Worm (Caenorhabditis elegans): ENCODE data around the gene ZC204.12.
"Not testable (repeated sequence)": the region's sequence is repeated elsewhere in the genome, so short reads cannot be mapped to it uniquely, and the experiment has no call there.

The ZC204.12 gene

ce11 chrII:1679081-1679480, 22.0 kb upstream of the ZC204.12 start, which contains the start of gene irld-36:
Gene irld-36 (plus strand): TSS chrII:1679381.
- TF ChIP-seq ztf-23 (GFP tag; IDR thresholded peaks at IDR 0.05) (no peak), klf-2 (GFP tag; conservative IDR thresholded peaks at IDR 0.05) (no peak), ref-1 (GFP tag; conservative IDR thresholded peaks at IDR 0.05) (no peak), tab-1 (GFP tag; IDR thresholded peaks at IDR 0.05) (no peak), ztf-29 (GFP tag; IDR thresholded peaks at IDR 0.05) (no peak), med-1 (GFP tag; optimal IDR thresholded peaks at IDR 0.05; ENCODE audit: insufficient read depth) (no peak), flt-1 (GFP tag; IDR thresholded peaks at IDR 0.05) (no peak), T22C8.4 (GFP tag; IDR thresholded peaks at IDR 0.05) (no peak), cog-1 (tag; optimal IDR thresholded peaks at IDR 0.05) (no peak)

- no peak for TF ChIP-seq ztf-29 (GFP tag; IDR thresholded peaks at IDR 0.05)
- no peak for TF ChIP-seq cog-1 (tag; optimal IDR thresholded peaks at IDR 0.05)
- no peak for TF ChIP-seq tab-1 (GFP tag; IDR thresholded peaks at IDR 0.05)
- no peak for TF ChIP-seq med-1 (GFP tag; optimal IDR thresholded peaks at IDR 0.05; ENCODE audit: insufficient read depth)
- TF ChIP-seq ref-1 (GFP tag; conservative IDR thresholded peaks at IDR 0.05): no peak
- no peak for TF ChIP-seq ztf-23 (GFP tag; IDR thresholded peaks at IDR 0.05)
- no peak for TF ChIP-seq T22C8.4 (GFP tag; IDR thresholded peaks at IDR 0.05)
- no peak for TF ChIP-seq flt-1 (GFP tag; IDR thresholded peaks at IDR 0.05)
- TF ChIP-seq klf-2 (GFP tag; conservative IDR thresholded peaks at IDR 0.05): no peak
These were observed 19.0 kb upstream of the ZC204.12 start, which contains the start of gene fbxb-17 for ce11 chrII:1676088-1676487. Gene fbxb-17 (plus strand): TSS chrII:1676388.

ce11 chrII:1672673-1673072, 15.6 kb upstream of the ZC204.12 start:
- TF ChIP-seq ref-1 (GFP tag; conservative IDR thresholded peaks at IDR 0.05): no peak
- TF ChIP-seq flt-1 (GFP tag; IDR thresholded peaks at IDR 0.05): no peak
- TF ChIP-seq ztf-23 (GFP tag; IDR thresholded peaks at IDR 0.05): no peak
- no peak for TF ChIP-seq med-1 (GFP tag; optimal IDR thresholded peaks at IDR 0.05; ENCODE audit: insufficient read depth)
- TF ChIP-seq ztf-29 (GFP tag; IDR thresholded peaks at IDR 0.05): no peak
- TF ChIP-seq klf-2 (GFP tag; conservative IDR thresholded peaks at IDR 0.05): no peak
- no peak for TF ChIP-seq tab-1 (GFP tag; IDR thresholded peaks at IDR 0.05)
- no peak for TF ChIP-seq cog-1 (tag; optimal IDR thresholded peaks at IDR 0.05)
- no peak for TF ChIP-seq T22C8.4 (GFP tag; IDR thresholded peaks at IDR 0.05)

ce11 chrII:1670985-1671384, 13.9 kb upstream of the ZC204.12 start:
- TF ChIP-seq med-1 (GFP tag; optimal IDR thresholded peaks at IDR 0.05; ENCODE audit: insufficient read depth) (no peak), ref-1 (GFP tag; conservative IDR thresholded peaks at IDR 0.05) (no peak), flt-1 (GFP tag; IDR thresholded peaks at IDR 0.05) (no peak), klf-2 (GFP tag; conservative IDR thresholded peaks at IDR 0.05) (no peak), T22C8.4 (GFP tag; IDR thresholded peaks at IDR 0.05) (no peak), ztf-29 (GFP tag; IDR thresholded peaks at IDR 0.05) (no peak), cog-1 (tag; optimal IDR thresholded peaks at IDR 0.05) (no peak)

- TF ChIP-seq klf-2 (GFP tag; conservative IDR thresholded peaks at IDR 0.05): no peak
- no peak for TF ChIP-seq T22C8.4 (GFP tag; IDR thresholded peaks at IDR 0.05)
These were observed 13.3 kb upstream of the ZC204.12 start, which contains the start of gene nhx-6 for ce11 chrII:1670260-1670879. Gene nhx-6 (plus strand): TSS chrII:1670829.

ce11 chrII:1668913-1669312, 11.8 kb upstream of the ZC204.12 start, which contains the start of gene srw-97:
Gene srw-97 (minus strand): TSS chrII:1669013.
- no peak for TF ChIP-seq ztf-23 (GFP tag; IDR thresholded peaks at IDR 0.05)
- TF ChIP-seq ref-1 (GFP tag; conservative IDR thresholded peaks at IDR 0.05): no peak
- TF ChIP-seq cog-1 (tag; optimal IDR thresholded peaks at IDR 0.05): no peak
- TF ChIP-seq klf-2 (GFP tag; conservative IDR thresholded peaks at IDR 0.05): no peak
- TF ChIP-seq tab-1 (GFP tag; IDR thresholded peaks at IDR 0.05): no peak
- no peak for TF ChIP-seq med-1 (GFP tag; optimal IDR thresholded peaks at IDR 0.05; ENCODE audit: insufficient read depth)
- TF ChIP-seq flt-1 (GFP tag; IDR thresholded peaks at IDR 0.05): no peak
- no peak for TF ChIP-seq ztf-29 (GFP tag; IDR thresholded peaks at IDR 0.05)
- no peak for TF ChIP-seq T22C8.4 (GFP tag; IDR thresholded peaks at IDR 0.05)

ce11 chrII:1666025-1666424, 8.9 kb upstream of the ZC204.12 start, which contains the start of gene srlf-29:
Gene srlf-29 (plus strand): TSS chrII:1666325.
- TF ChIP-seq cog-1 (tag; optimal IDR thresholded peaks at IDR 0.05): no peak
- TF ChIP-seq ztf-23 (GFP tag; IDR thresholded peaks at IDR 0.05): no peak
- TF ChIP-seq tab-1 (GFP tag; IDR thresholded peaks at IDR 0.05): no peak
- no peak for TF ChIP-seq ztf-29 (GFP tag; IDR thresholded peaks at IDR 0.05)
- TF ChIP-seq med-1 (GFP tag; optimal IDR thresholded peaks at IDR 0.05; ENCODE audit: insufficient read depth): no peak
- TF ChIP-seq flt-1 (GFP tag; IDR thresholded peaks at IDR 0.05): no peak
- no peak for TF ChIP-seq T22C8.4 (GFP tag; IDR thresholded peaks at IDR 0.05)
- TF ChIP-seq ref-1 (GFP tag; conservative IDR thresholded peaks at IDR 0.05): no peak
- TF ChIP-seq klf-2 (GFP tag; conservative IDR thresholded peaks at IDR 0.05): no peak

ce11 chrII:1663516-1663915, 6.4 kb upstream of the ZC204.12 start, which contains the start of gene duxl-1:
Gene duxl-1 (plus strand): TSS chrII:1663699.
- no peak for TF ChIP-seq cog-1 (tag; optimal IDR thresholded peaks at IDR 0.05)
- 0 out of 2 replicates have a peak, but pooled peaks have one; percentile 17 for TF ChIP-seq ref-1 (GFP tag; conservative IDR thresholded peaks at IDR 0.05)

- TF ChIP-seq T22C8.4 (GFP tag; IDR thresholded peaks at IDR 0.05) (no peak), flt-1 (GFP tag; IDR thresholded peaks at IDR 0.05) (no peak), cog-1 (tag; optimal IDR thresholded peaks at IDR 0.05) (no peak), ref-1 (GFP tag; conservative IDR thresholded peaks at IDR 0.05) (no peak), ztf-23 (GFP tag; IDR thresholded peaks at IDR 0.05) (no peak), tab-1 (GFP tag; IDR thresholded peaks at IDR 0.05) (no peak), med-1 (GFP tag; optimal IDR thresholded peaks at IDR 0.05; ENCODE audit: insufficient read depth) (no peak), klf-2 (GFP tag; conservative IDR thresholded peaks at IDR 0.05) (no peak), ztf-29 (GFP tag; IDR thresholded peaks at IDR 0.05) (no peak)
These were observed 5.8 kb upstream of the ZC204.12 start, which contains the start of gene ZC204.14 for ce11 chrII:1662881-1663280. Gene ZC204.14 (minus strand): TSS chrII:1662949.

ce11 chrII:1660888-1661287, 3.8 kb upstream of the ZC204.12 start, which contains the start of gene ZC204.13:
Gene ZC204.13 (minus strand): TSS chrII:1660988.
- not testable (repeated sequence) for TF ChIP-seq ref-1 (GFP tag; conservative IDR thresholded peaks at IDR 0.05); cog-1 (tag; optimal IDR thresholded peaks at IDR 0.05); med-1 (GFP tag; optimal IDR thresholded peaks at IDR 0.05; ENCODE audit: insufficient read depth)
